Worm (Caenorhabditis elegans) whole organism, L1 larva: ENCODE measurements around the gene nhr-14.

Source experiments
- aha-1 ChIP-seq: fragments of 150-350 bp; optimal IDR thresholded peaks from 2 replicates; lab custom pipeline; 2014; ENCODE audit warnings: missing biosample characterization, missing genetic modification characterization
- alr-1 ChIP-seq: fragments of 200-800 bp; sonication (Bioruptor generic); optimal IDR thresholded peaks from 2 replicates; lab custom pipeline; 2018; ENCODE audit warnings: borderline replicate concordance, mild to moderate bottlenecking, missing genetic modification characterization, missing compliant biosample characterization
- ama-1 ChIP-seq: fragments of 150-350 bp; optimal IDR thresholded peaks from 2 replicates; lab custom pipeline; 2014
- egl-27 ChIP-seq, 2 experiments: fragments of 150-350 bp in 1 of 2; sonication (generic microtip); optimal IDR thresholded peaks; 3 replicates each; lab custom pipeline; 2017 to 2018; ENCODE audit warnings: missing biosample characterization in 2 of 2, missing genetic modification characterization in 2 of 2, missing genetic modification reagents in 2 of 2
- hlh-17 ChIP-seq: fragments of 200-800 bp; sonication (Bioruptor generic); optimal IDR thresholded peaks from 2 replicates; lab custom pipeline; 2018; ENCODE audit warnings: missing genetic modification characterization, mild to moderate bottlenecking, missing compliant biosample characterization, moderate library complexity, borderline replicate concordance
- jun-1 ChIP-seq: fragments of 150-350 bp; optimal IDR thresholded peaks from 2 replicates; lab custom pipeline; 2014; ENCODE audit warnings: missing biosample characterization, missing genetic modification reagents, missing genetic modification characterization
- lsy-2 ChIP-seq, 2 experiments: fragments of 150-350 bp; optimal IDR thresholded peaks; 2 replicates each; lab custom pipeline; 2014; ENCODE audit warnings: missing biosample characterization in 2 of 2, missing genetic modification characterization in 2 of 2
- nhr-237 ChIP-seq: fragments of 150-350 bp; optimal IDR thresholded peaks from 2 replicates; lab custom pipeline; 2014; ENCODE audit warnings: missing biosample characterization, missing genetic modification characterization
- zip-4 ChIP-seq: fragments of 200-800 bp; sonication (Bioruptor generic); optimal IDR thresholded peaks from 2 replicates; lab custom pipeline; 2018; ENCODE audit warnings: mild to moderate bottlenecking, missing genetic modification characterization, moderate library complexity, missing compliant biosample characterization

- TF ChIP-seq alr-1 (tag; lab: Kevin White, UChicago) (no peak), hlh-17 (GFP tag; lab: Kevin White, UChicago) (no peak), aha-1 (tag; lab: Kevin White, UChicago) (no peak), lsy-2 (tag; optimal IDR thresholded peaks at IDR 0.05; lab: Kevin White, UChicago) (no peak), jun-1 (tag; lab: Kevin White, UChicago) (no peak), egl-27 (tag; optimal IDR thresholded peaks at IDR 0.05; lab: Kevin White, UChicago) (no peak), ama-1 (lab: Kevin White, UChicago) (no peak), zip-4 (GFP tag; lab: Kevin White, UChicago) (no peak), nhr-237 (no peak)
Measured at ce11 chrX:8523000-8523399, 47.0 kb upstream of the nhr-14 start.
